Worm (Caenorhabditis elegans) whole organism, L4/young adult: ENCODE measurements around the gene F56D6.8.

Source experiments
- W03F9.2 ChIP-seq: fragments of 150-350 bp; optimal IDR thresholded peaks from 2 replicates; lab custom pipeline; 2014; ENCODE audit warnings: missing biosample characterization, missing genetic modification characterization
- him-1 ChIP-seq: sonication (generic microtip); optimal IDR thresholded peaks from 2 replicates; lab custom pipeline; 2016; ENCODE audit warnings: missing genotype, missing genetic modification reagents, missing genetic modification characterization, missing compliant biosample characterization

- TF ChIP-seq him-1 (no peak), W03F9.2 (no peak)
Observed at ce11 chrIV:3915296-3915695, 21.1 kb upstream of the F56D6.8 start, which contains the start of gene srz-20.
